Fruit fly (Drosophila melanogaster): Measurements from ENCODE around the gene CG5639.

DNA sequence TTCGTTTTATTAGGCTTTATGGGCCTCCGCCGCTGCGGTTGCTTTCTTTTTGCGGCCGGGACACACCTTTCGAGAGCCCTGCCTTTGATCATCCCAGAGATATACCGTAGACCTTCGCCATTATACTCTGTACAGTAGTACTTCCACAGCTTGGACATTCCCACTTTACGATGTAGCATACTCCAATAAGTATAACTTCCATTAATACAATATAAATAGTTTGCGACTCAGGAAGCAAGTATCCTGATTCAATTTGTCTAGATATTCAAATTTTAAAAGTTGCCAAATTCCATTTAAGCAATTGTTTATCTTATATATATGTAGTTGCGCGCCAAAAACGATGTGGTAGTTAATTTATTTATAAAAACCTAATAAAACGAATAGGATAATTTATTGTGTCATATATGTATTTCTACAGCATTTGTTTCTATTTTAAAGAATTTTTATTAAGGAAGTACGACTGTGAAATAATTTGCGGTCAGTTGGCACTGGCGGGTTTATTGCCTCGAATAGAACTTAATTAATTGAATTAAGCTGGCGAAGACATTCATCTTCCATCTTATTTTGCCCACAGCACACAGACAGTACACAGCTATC is 41.4 kb upstream of the CG5639 start:
- TF ChIP-seq dsf (GFP tag; optimal IDR thresholded peaks at IDR 0.05; ENCODE audit: borderline replicate concordance) (no peak), br (GFP tag; optimal IDR thresholded peaks at IDR 0.05) (no peak), psq (GFP tag; optimal IDR thresholded peaks at IDR 0.05) (no peak), CG9705 (GFP tag; optimal IDR thresholded peaks at IDR 0.05) (no peak), Vsx2 (GFP tag; optimal IDR thresholded peaks at IDR 0.05; ENCODE audit: partially characterized antibody) (no peak), Abd-B (GFP tag; optimal IDR thresholded peaks at IDR 0.05) (no peak)

Measured in whole organism, wandering third instar larva.